Worm (Caenorhabditis elegans): ENCODE results near the gene B0280.17.

B0280.17 gene

ce11 chrIII:7152569-7152968, 16.7 kb upstream of the B0280.17 start:
- TF ChIP-seq med-1 (GFP tag; optimal IDR thresholded peaks at IDR 0.05; ENCODE audit: insufficient read depth), result no peak
- TF ChIP-seq ztf-23 (GFP tag; IDR thresholded peaks at IDR 0.05), result no peak
- no peak for TF ChIP-seq ref-1 (GFP tag; conservative IDR thresholded peaks at IDR 0.05)
- TF ChIP-seq flt-1 (GFP tag; IDR thresholded peaks at IDR 0.05), result no peak
- no peak for TF ChIP-seq cog-1 (tag; optimal IDR thresholded peaks at IDR 0.05)
- TF ChIP-seq ztf-29 (GFP tag; IDR thresholded peaks at IDR 0.05), result no peak
- TF ChIP-seq T22C8.4 (GFP tag; IDR thresholded peaks at IDR 0.05), result no peak
- TF ChIP-seq klf-2 (GFP tag; conservative IDR thresholded peaks at IDR 0.05), result no peak
- no peak for TF ChIP-seq tab-1 (GFP tag; IDR thresholded peaks at IDR 0.05)

DNA sequence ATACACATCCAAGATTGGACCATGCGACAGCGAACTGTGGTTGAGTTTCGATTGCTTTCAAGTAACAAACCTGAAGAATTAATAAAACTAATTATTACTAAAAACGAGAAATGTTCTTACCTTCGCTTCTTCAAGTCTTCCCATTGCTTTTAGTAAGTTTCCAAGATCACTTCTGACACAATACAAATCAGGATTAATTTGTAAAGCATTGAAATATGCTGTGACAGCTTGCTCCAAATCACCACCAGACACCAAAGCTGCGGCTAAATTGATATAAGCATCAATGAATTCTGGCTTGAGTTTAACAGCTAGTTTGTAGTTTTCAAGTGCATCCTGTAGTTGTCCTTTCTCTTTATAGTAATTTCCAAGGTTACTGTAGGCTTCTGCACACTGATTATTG, 14.2 kb upstream of the B0280.17 start:
- TF ChIP-seq klf-2 (GFP tag; conservative IDR thresholded peaks at IDR 0.05), result no peak
- no peak for TF ChIP-seq ztf-23 (GFP tag; IDR thresholded peaks at IDR 0.05)
- no peak for TF ChIP-seq ztf-29 (GFP tag; IDR thresholded peaks at IDR 0.05)
- TF ChIP-seq cog-1 (tag; optimal IDR thresholded peaks at IDR 0.05), result no peak
- no peak for TF ChIP-seq ref-1 (GFP tag; conservative IDR thresholded peaks at IDR 0.05)
- TF ChIP-seq flt-1 (GFP tag; IDR thresholded peaks at IDR 0.05), result no peak
- no peak for TF ChIP-seq med-1 (GFP tag; optimal IDR thresholded peaks at IDR 0.05; ENCODE audit: insufficient read depth)
- TF ChIP-seq T22C8.4 (GFP tag; IDR thresholded peaks at IDR 0.05), result no peak
- no peak for TF ChIP-seq tab-1 (GFP tag; IDR thresholded peaks at IDR 0.05)

DNA sequence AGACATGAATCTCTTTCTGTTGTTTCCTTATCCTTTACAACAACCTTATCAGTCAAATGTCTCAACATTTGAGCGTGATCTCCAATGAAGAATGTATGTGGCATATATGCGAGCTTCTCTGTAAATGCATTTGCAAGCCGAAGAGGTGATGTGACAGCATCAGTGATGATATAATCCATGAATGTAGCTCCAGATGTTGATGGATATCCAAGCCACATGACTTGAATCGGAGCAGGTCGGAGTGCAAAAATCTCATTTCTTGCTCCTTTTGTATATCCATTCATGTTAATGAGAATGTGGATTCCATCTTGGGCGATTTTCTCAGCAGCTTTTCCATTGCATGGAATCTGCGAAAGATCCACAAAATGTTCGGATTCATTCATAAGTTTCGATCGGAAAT, 12.3 kb upstream of the B0280.17 start:
- TF ChIP-seq med-1 (GFP tag; optimal IDR thresholded peaks at IDR 0.05; ENCODE audit: insufficient read depth), result no peak

ce11 chrIII:7146341-7146740, 10.4 kb upstream of the B0280.17 start:
- TF ChIP-seq med-1 (GFP tag; optimal IDR thresholded peaks at IDR 0.05; ENCODE audit: insufficient read depth), result no peak
- no peak for TF ChIP-seq ref-1 (GFP tag; conservative IDR thresholded peaks at IDR 0.05)
- no peak for TF ChIP-seq T22C8.4 (GFP tag; IDR thresholded peaks at IDR 0.05)
- TF ChIP-seq ztf-29 (GFP tag; IDR thresholded peaks at IDR 0.05), result no peak
- TF ChIP-seq tab-1 (GFP tag; IDR thresholded peaks at IDR 0.05), result no peak
- TF ChIP-seq klf-2 (GFP tag; conservative IDR thresholded peaks at IDR 0.05), result no peak
- TF ChIP-seq ztf-23 (GFP tag; IDR thresholded peaks at IDR 0.05), result no peak
- no peak for TF ChIP-seq flt-1 (GFP tag; IDR thresholded peaks at IDR 0.05)
- TF ChIP-seq cog-1 (tag; optimal IDR thresholded peaks at IDR 0.05), result no peak

- TF ChIP-seq ztf-23 (GFP tag; IDR thresholded peaks at IDR 0.05) (0 out of 2 replicates have a peak, but pooled peaks have one; percentile 48), tab-1 (GFP tag; IDR thresholded peaks at IDR 0.05) (no peak)
These were observed 8.8 kb upstream of the B0280.17 start, which contains the start of gene glr-2 for ce11 chrIII:7144749-7145148. Gene glr-2 (minus strand): TSS chrIII:7144959.

DNA sequence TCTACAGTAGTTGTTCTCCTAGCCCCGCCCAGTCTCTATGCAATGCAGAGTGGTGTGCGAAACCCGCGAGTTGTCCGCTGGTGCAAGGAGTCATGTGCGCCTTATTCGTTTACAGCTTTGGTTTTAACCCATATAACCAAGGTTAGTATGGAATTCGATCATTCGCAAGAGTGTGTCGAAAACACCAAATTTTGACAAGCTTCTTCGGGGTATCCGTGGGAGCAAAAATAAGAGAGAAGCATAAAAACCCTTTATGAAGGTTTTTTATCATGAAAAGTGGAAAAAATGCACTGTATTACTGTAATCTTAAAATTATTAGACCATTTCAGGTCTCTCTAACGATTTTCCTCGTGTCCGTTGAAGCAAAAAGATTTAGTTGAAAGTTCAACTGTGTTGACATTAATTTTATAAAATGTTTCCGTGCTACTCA, 6.3 kb upstream of the B0280.17 start:
- TF ChIP-seq klf-2 (GFP tag; conservative IDR thresholded peaks at IDR 0.05), result no peak
- TF ChIP-seq ref-1 (GFP tag; conservative IDR thresholded peaks at IDR 0.05), result no peak
- TF ChIP-seq ztf-23 (GFP tag; IDR thresholded peaks at IDR 0.05), result no peak
- TF ChIP-seq flt-1 (GFP tag; IDR thresholded peaks at IDR 0.05), result no peak
- TF ChIP-seq med-1 (GFP tag; optimal IDR thresholded peaks at IDR 0.05; ENCODE audit: insufficient read depth), result no peak
- TF ChIP-seq ztf-29 (GFP tag; IDR thresholded peaks at IDR 0.05), result no peak
- no peak for TF ChIP-seq tab-1 (GFP tag; IDR thresholded peaks at IDR 0.05)
- no peak for TF ChIP-seq T22C8.4 (GFP tag; IDR thresholded peaks at IDR 0.05)
- no peak for TF ChIP-seq cog-1 (tag; optimal IDR thresholded peaks at IDR 0.05)

DNA sequence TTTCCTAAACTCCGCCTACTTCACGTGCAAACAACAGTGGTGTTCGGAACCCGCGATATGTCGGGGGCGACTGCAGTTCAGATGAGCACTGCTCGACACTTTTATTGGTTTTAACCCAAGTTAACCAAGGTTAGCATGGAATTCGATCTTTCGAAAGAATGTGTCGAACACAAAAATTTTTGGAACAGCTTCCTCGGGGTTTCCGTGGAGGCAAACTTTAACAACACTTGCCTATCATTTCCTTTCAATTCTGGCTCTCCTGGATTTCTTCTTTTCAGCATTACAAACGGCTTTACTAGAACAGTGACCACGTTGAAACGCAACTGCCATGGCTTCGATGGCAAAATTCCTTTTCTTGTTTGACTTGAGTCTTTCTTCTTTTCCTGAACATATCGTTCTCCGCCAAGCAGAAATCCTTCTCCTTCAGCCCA, 5.4 kb upstream of the B0280.17 start:
- TF ChIP-seq ztf-23 (GFP tag; IDR thresholded peaks at IDR 0.05) (no peak), med-1 (GFP tag; optimal IDR thresholded peaks at IDR 0.05; ENCODE audit: insufficient read depth) (no peak), T22C8.4 (GFP tag; IDR thresholded peaks at IDR 0.05) (no peak), klf-2 (GFP tag; conservative IDR thresholded peaks at IDR 0.05) (no peak), cog-1 (tag; optimal IDR thresholded peaks at IDR 0.05) (no peak), tab-1 (GFP tag; IDR thresholded peaks at IDR 0.05) (no peak), flt-1 (GFP tag; IDR thresholded peaks at IDR 0.05) (no peak), ztf-29 (GFP tag; IDR thresholded peaks at IDR 0.05) (no peak), ref-1 (GFP tag; conservative IDR thresholded peaks at IDR 0.05) (no peak)

ce11 chrIII:7140228-7140710, 4.4 kb upstream of the B0280.17 start:
- TF ChIP-seq T22C8.4 (GFP tag; IDR thresholded peaks at IDR 0.05) (no peak), flt-1 (GFP tag; IDR thresholded peaks at IDR 0.05) (peak; percentile 63; the same call in 1 of the 2 replicates), klf-2 (GFP tag; conservative IDR thresholded peaks at IDR 0.05) (no peak)

- no peak for TF ChIP-seq cog-1 (tag; optimal IDR thresholded peaks at IDR 0.05)
- TF ChIP-seq klf-2 (GFP tag; conservative IDR thresholded peaks at IDR 0.05), result no peak
- TF ChIP-seq med-1 (GFP tag; optimal IDR thresholded peaks at IDR 0.05; ENCODE audit: insufficient read depth), result no peak
- no peak for TF ChIP-seq ref-1 (GFP tag; conservative IDR thresholded peaks at IDR 0.05)
These were observed 2.3 kb upstream of the B0280.17 start, which contains the start of gene B0280.11 for ce11 chrIII:7138178-7138577. Gene B0280.11 (minus strand): TSS chrIII:7138278.

ce11 chrIII:7133559-7133958, 2.4 kb downstream of the B0280.17 start, which contains the start of the genes pot-1 and ggtb-1:
Gene pot-1 (minus strand): TSS chrIII:7133678.
Gene ggtb-1 (plus strand): TSS chrIII:7133766.
- TF ChIP-seq klf-2 (GFP tag; conservative IDR thresholded peaks at IDR 0.05) (no peak), tab-1 (GFP tag; IDR thresholded peaks at IDR 0.05) (no peak), cog-1 (tag; optimal IDR thresholded peaks at IDR 0.05) (no peak), ztf-29 (GFP tag; IDR thresholded peaks at IDR 0.05) (no peak), ztf-23 (GFP tag; IDR thresholded peaks at IDR 0.05) (no peak), ref-1 (GFP tag; conservative IDR thresholded peaks at IDR 0.05) (no peak), T22C8.4 (GFP tag; IDR thresholded peaks at IDR 0.05) (no peak), flt-1 (GFP tag; IDR thresholded peaks at IDR 0.05) (no peak), med-1 (GFP tag; optimal IDR thresholded peaks at IDR 0.05; ENCODE audit: insufficient read depth) (no peak)

Data from whole organism, midembryonic.